Fruit fly (Drosophila melanogaster) whole organism, embryonic: ENCODE results near the gene CG4424.

Experiments used
- Asciz ChIP-seq: fragments of 200-800 bp; sonication (Bioruptor generic); optimal IDR thresholded peaks from 2 replicates; lab custom pipeline; 2017; ENCODE audit warnings: missing biosample characterization, mild to moderate bottlenecking, missing genetic modification characterization, missing genetic modification reagents
- CG10321 ChIP-seq: fragments of 200-800 bp; sonication (Bioruptor generic); IDR thresholded peaks from 2 replicates; pipeline ENCODE4 v1.3.6; 2022; ENCODE audit warnings: missing biosample characterization, missing genetic modification characterization
- CG10431 ChIP-seq: fragments of 200-800 bp; sonication (Bioruptor generic); optimal IDR thresholded peaks from 3 replicates; lab custom pipeline; 2018; ENCODE audit warnings: missing biosample characterization, mild to moderate bottlenecking, missing genetic modification characterization
- CG11085 ChIP-seq: fragments of 200-800 bp; sonication (Bioruptor generic); IDR thresholded peaks from 2 replicates; pipeline ENCODE4 v1.3.6; 2022; ENCODE audit warnings: missing biosample characterization, missing genetic modification characterization
- CG11456 ChIP-seq: fragments of 200-800 bp; sonication (Bioruptor generic); IDR thresholded peaks from 3 replicates; pipeline ENCODE4 v1.3.6; 2022; ENCODE audit warnings: missing biosample characterization, missing genetic modification characterization
- CG12071 ChIP-seq: fragments of 200-800 bp; sonication (Bioruptor generic); optimal IDR thresholded peaks from 3 replicates; lab custom pipeline; 2018; ENCODE audit warnings: missing biosample characterization, mild to moderate bottlenecking, missing genetic modification characterization
- CG15011 ChIP-seq: fragments of 200-800 bp; sonication (Bioruptor generic); optimal IDR thresholded peaks from 3 replicates; lab custom pipeline; 2018; ENCODE audit warnings: missing biosample characterization, mild to moderate bottlenecking, missing genetic modification characterization
- CG2129 ChIP-seq: fragments of 200-800 bp; sonication (Bioruptor generic); IDR thresholded peaks from 2 replicates; pipeline ENCODE4 v1.3.6; 2022; ENCODE audit warnings: missing biosample characterization, missing genetic modification characterization; ENCODE audit not compliant: partially characterized antibody
- CG30403 ChIP-seq: fragments of 200-800 bp; sonication (Bioruptor generic); optimal IDR thresholded peaks from 3 replicates; lab custom pipeline; 2016; ENCODE audit warnings: missing biosample characterization, missing genetic modification characterization
- CG30431 ChIP-seq: fragments of 200-800 bp; sonication (Bioruptor generic); optimal IDR thresholded peaks from 2 replicates; lab custom pipeline; 2017; ENCODE audit warnings: missing biosample characterization, missing genetic modification characterization
- CG31224 ChIP-seq: fragments of 200-800 bp; sonication (Bioruptor generic); IDR thresholded peaks from 2 replicates; pipeline ENCODE4 v1.3.6; 2022; ENCODE audit warnings: missing biosample characterization, missing genetic modification characterization
- CG31388 ChIP-seq: fragments of 200-800 bp; sonication (Bioruptor generic); optimal IDR thresholded peaks from 2 replicates; lab custom pipeline; 2016; ENCODE audit warnings: missing biosample characterization, missing genetic modification characterization
- CG32532 ChIP-seq: fragments of 200-800 bp; sonication (Bioruptor generic); IDR thresholded peaks from 2 replicates; pipeline ENCODE4 v1.3.6; 2022; ENCODE audit warnings: missing biosample characterization, missing genetic modification characterization
- CG33213 ChIP-seq: fragments of 200-800 bp; sonication (Bioruptor generic); optimal IDR thresholded peaks from 3 replicates; lab custom pipeline; 2016; ENCODE audit warnings: missing biosample characterization, missing genetic modification characterization
- CG4424 ChIP-seq: fragments of 200-800 bp; sonication (Bioruptor generic); optimal IDR thresholded peaks from 3 replicates; lab custom pipeline; 2016; ENCODE audit warnings: missing biosample characterization, missing genetic modification characterization
- CG5953 ChIP-seq: fragments of 200-800 bp; sonication (Bioruptor generic); IDR thresholded peaks from 2 replicates; pipeline ENCODE4 v1.3.6; 2022; ENCODE audit warnings: missing biosample characterization, missing genetic modification characterization
- CHES-1-like ChIP-seq: fragments of 200-800 bp; sonication (Bioruptor generic); optimal IDR thresholded peaks from 2 replicates; lab custom pipeline; 2016; ENCODE audit warnings: missing biosample characterization, missing genetic modification characterization
- D19B ChIP-seq: fragments of 200-800 bp; sonication (Bioruptor generic); optimal IDR thresholded peaks from 2 replicates; lab custom pipeline; 2017; ENCODE audit warnings: missing biosample characterization, mild to moderate bottlenecking, missing genetic modification characterization
- H15 ChIP-seq: fragments of 200-800 bp; sonication (Bioruptor generic); IDR thresholded peaks from 3 replicates; pipeline ENCODE4 v1.3.6; 2022; ENCODE audit warnings: missing biosample characterization, missing genetic modification characterization
- Hmx ChIP-seq: fragments of 200-800 bp; sonication (Bioruptor generic); optimal IDR thresholded peaks from 2 replicates; lab custom pipeline; 2016; ENCODE audit warnings: missing biosample characterization, missing genetic modification characterization
- NC2β ChIP-seq: fragments of 200-800 bp; sonication (Bioruptor generic); optimal IDR thresholded peaks from 2 replicates; lab custom pipeline; 2016; ENCODE audit warnings: missing biosample characterization, missing genetic modification characterization
- Pdp1 ChIP-seq, 2 experiments: fragments of 200-800 bp; sonication (Bioruptor generic); optimal IDR thresholded peaks; 3 replicates each; lab custom pipeline; 2016; ENCODE audit warnings: missing biosample characterization in 2 of 2, missing genetic modification characterization in 2 of 2, mild to moderate bottlenecking in 1 of 2, moderate library complexity in 1 of 2
- Xrp1 ChIP-seq: fragments of 200-800 bp; sonication (Bioruptor generic); IDR thresholded peaks from 2 replicates; pipeline ENCODE4 v1.3.6; 2022; ENCODE audit warnings: missing biosample characterization, missing genetic modification characterization
- bigmax ChIP-seq: fragments of 200-800 bp; sonication (Bioruptor generic); optimal IDR thresholded peaks from 2 replicates; lab custom pipeline; 2018; ENCODE audit warnings: missing biosample characterization, mild to moderate bottlenecking, missing genetic modification characterization
- crc ChIP-seq: fragments of 200-800 bp; sonication (Bioruptor generic); optimal IDR thresholded peaks from 2 replicates; lab custom pipeline; 2016; ENCODE audit warnings: missing biosample characterization, missing genetic modification characterization
- dimm ChIP-seq: fragments of 200-800 bp; sonication (Bioruptor generic); IDR thresholded peaks from 2 replicates; pipeline ENCODE4 v1.3.6; 2022; ENCODE audit warnings: missing biosample characterization, missing genetic modification characterization
- dm ChIP-seq: fragments of 200-800 bp; sonication (Bioruptor generic); optimal IDR thresholded peaks from 3 replicates; lab custom pipeline; 2016; ENCODE audit warnings: missing biosample characterization, missing genetic modification characterization
- fd3F ChIP-seq: fragments of 200-800 bp; sonication (Bioruptor generic); optimal IDR thresholded peaks from 2 replicates; lab custom pipeline; 2018; ENCODE audit warnings: missing biosample characterization, mild to moderate bottlenecking, missing genetic modification characterization, moderate library complexity
- fru ChIP-seq: fragments of >200 bp; optimal IDR thresholded peaks from 2 replicates; lab custom pipeline; 2017
- gce ChIP-seq: fragments of 200-800 bp; sonication (Bioruptor generic); IDR thresholded peaks from 3 replicates; pipeline ENCODE4 v1.3.6; 2022; ENCODE audit warnings: missing biosample characterization, missing genetic modification characterization
- gem ChIP-seq: fragments of 200-800 bp; sonication (Bioruptor generic); optimal IDR thresholded peaks from 2 replicates; lab custom pipeline; 2019; ENCODE audit warnings: missing biosample characterization, mild to moderate bottlenecking, missing genetic modification characterization, moderate library complexity
- gsb-n ChIP-seq: fragments of 200-800 bp; sonication (Bioruptor generic); optimal IDR thresholded peaks from 3 replicates; lab custom pipeline; 2018; ENCODE audit warnings: missing biosample characterization, mild to moderate bottlenecking, missing genetic modification characterization
- hb ChIP-seq: fragments of 200-800 bp; sonication (Bioruptor generic); IDR thresholded peaks from 3 replicates; pipeline ENCODE4 v1.3.6; 2022; ENCODE audit warnings: missing biosample characterization, missing genetic modification characterization; ENCODE audit not compliant: partially characterized antibody
- ind ChIP-seq: fragments of 200-800 bp; sonication (Bioruptor generic); optimal IDR thresholded peaks from 3 replicates; lab custom pipeline; 2016; ENCODE audit warnings: missing biosample characterization, missing genetic modification characterization
- insv ChIP-seq, 2 experiments: fragments of 200-800 bp; sonication (Bioruptor generic); optimal IDR thresholded peaks; 3 replicates each; lab custom pipeline; 2016 to 2018; ENCODE audit warnings: missing biosample characterization in 2 of 2, missing genetic modification characterization in 2 of 2
- knrl ChIP-seq: fragments of 200-800 bp; sonication (Bioruptor generic); IDR thresholded peaks from 3 replicates; pipeline ENCODE4 v1.3.6; 2022; ENCODE audit warnings: missing biosample characterization, missing genetic modification characterization; ENCODE audit not compliant: partially characterized antibody
- lola ChIP-seq, 3 experiments: fragments of >200 bp in 2 of 3; fragments of 200-800 bp in 1 of 3; sonication (Bioruptor generic) in 1 of 3; optimal IDR thresholded peaks; 2 replicates each; lab custom pipeline; 2017 to 2019; ENCODE audit warnings: missing biosample characterization in 3 of 3, missing genetic modification characterization in 3 of 3, mild to moderate bottlenecking in 1 of 3, moderate library complexity in 1 of 3
- lov ChIP-seq, 2 experiments: fragments of 200-800 bp in 1 of 2; fragments of >200 bp in 1 of 2; sonication (Bioruptor generic) in 1 of 2; IDR thresholded peaks in 1 of 2; optimal IDR thresholded peaks in 1 of 2; 2 replicates in 1 of 2; 3 replicates in 1 of 2; pipeline versions ENCODE4 v1.3.6 to Lab custom; 2017 to 2022; ENCODE audit warnings: missing biosample characterization in 1 of 2, missing genetic modification characterization in 1 of 2
- maf-S ChIP-seq: fragments of 200-800 bp; sonication (Bioruptor generic); optimal IDR thresholded peaks from 2 replicates; lab custom pipeline; 2016; ENCODE audit warnings: missing biosample characterization, missing genetic modification characterization
- pho ChIP-seq: fragments of 200-800 bp; sonication (Bioruptor generic); optimal IDR thresholded peaks from 2 replicates; lab custom pipeline; 2016; ENCODE audit warnings: missing biosample characterization, missing genetic modification characterization
- sim ChIP-seq: fragments of 200-800 bp; sonication (Bioruptor generic); IDR thresholded peaks from 2 replicates; pipeline ENCODE4 v1.3.6; 2022; ENCODE audit warnings: missing biosample characterization, missing genetic modification characterization
- sna ChIP-seq: fragments of 200-800 bp; sonication (Bioruptor generic); IDR thresholded peaks from 2 replicates; pipeline ENCODE4 v1.3.6; 2022; ENCODE audit warnings: missing biosample characterization, missing genetic modification characterization; ENCODE audit not compliant: partially characterized antibody
- so ChIP-seq: fragments of 200-800 bp; sonication (Bioruptor generic); IDR thresholded peaks from 3 replicates; pipeline ENCODE4 v1.3.6; 2022; ENCODE audit warnings: missing biosample characterization, missing genetic modification characterization
- stwl ChIP-seq: fragments of 200-800 bp; sonication (Bioruptor generic); optimal IDR thresholded peaks from 3 replicates; lab custom pipeline; 2018; ENCODE audit warnings: missing biosample characterization, mild to moderate bottlenecking, missing genetic modification characterization, moderate library complexity
- unpg ChIP-seq: fragments of 200-800 bp; sonication (Bioruptor generic); optimal IDR thresholded peaks from 3 replicates; lab custom pipeline; 2018; ENCODE audit warnings: missing biosample characterization, mild to moderate bottlenecking, missing genetic modification characterization, moderate library complexity
- vfl ChIP-seq: fragments of 200-800 bp; sonication (Bioruptor generic); optimal IDR thresholded peaks from 2 replicates; lab custom pipeline; 2016; ENCODE audit warnings: missing biosample characterization, missing genetic modification characterization
- vvl ChIP-seq: fragments of 200-800 bp; sonication (Bioruptor generic); IDR thresholded peaks from 2 replicates; pipeline ENCODE4 v1.3.6; 2022; ENCODE audit warnings: missing biosample characterization, missing genetic modification characterization
- z ChIP-seq: fragments of 200-800 bp; sonication (Bioruptor generic); IDR thresholded peaks from 3 replicates; pipeline ENCODE4 v1.3.6; 2022; ENCODE audit warnings: missing biosample characterization, missing genetic modification characterization
- zfh1 ChIP-seq: fragments of 200-800 bp; sonication (Bioruptor generic); IDR thresholded peaks from 3 replicates; pipeline ENCODE4 v1.3.6; 2022; ENCODE audit warnings: missing biosample characterization, missing genetic modification characterization

The CG4424 gene

dm6 chr3R:20021152-20021769, 6.6 kb downstream of the CG4424 start, which contains the start of the genes PIG-L and psidin (continued):
- TF ChIP-seq fd3F (GFP tag; lab: Kevin White, UChicago) (peak; percentile 80), gsb-n (no peak), D19B (GFP tag; lab: Kevin White, UChicago) (no peak), unpg (GFP tag; lab: Kevin White, UChicago) (peak; percentile 74), CG30431 (peak; percentile 54), CG33213 (GFP tag; lab: Kevin White, UChicago) (peak; percentile 56), Pdp1 (GFP tag; optimal IDR thresholded peaks at IDR 0.05; lab: Kevin White, UChicago) (peak; percentile 55 to 81), hb (peak; percentile 91), lola (GFP tag; optimal IDR thresholded peaks at IDR 0.05; lab: Kevin White, UChicago) (peak in 1 of 3 experiments; percentile 93), vvl (GFP tag; lab: Robert Waterston, UW) (peak; percentile 76), so (GFP tag; lab: Robert Waterston, UW) (no peak; the same call in 2 of the 3 replicates), gce (peak; percentile 16; the same call in 1 of the 3 replicates), CG31388 (GFP tag; lab: Kevin White, UChicago) (peak; percentile 34), Asciz (GFP tag; lab: Kevin White, UChicago) (no peak), CG30403 (peak; percentile 94), CG32532 (GFP tag; lab: Robert Waterston, UW) (peak; percentile 70), Xrp1 (peak; percentile 53; the same call in 1 of the 2 replicates), maf-S (GFP tag; lab: Kevin White, UChicago) (peak; percentile 50), dm (GFP tag; lab: Kevin White, UChicago) (peak; percentile 69), CG4424 (GFP tag; lab: Kevin White, UChicago) (peak; percentile 96), H15 (GFP tag; lab: Robert Waterston, UW) (peak; percentile 21; the same call in 1 of the 3 replicates), CG12071 (GFP tag; lab: Kevin White, UChicago) (no peak), NC2β (GFP tag; lab: Kevin White, UChicago) (peak; percentile 80), stwl (tag; lab: Kevin White, UChicago) (peak; percentile 38), knrl (peak; percentile 97), CG11456 (peak; percentile 70), sna (peak; percentile 97), zfh1 (GFP tag; lab: Robert Waterston, UW) (peak; percentile 68; the same call in 2 of the 3 replicates), CG5953 (no peak), CG2129 (GFP tag; lab: Robert Waterston, UW) (peak; percentile 93), vfl (GFP tag; lab: Kevin White, UChicago) (peak; percentile 46), pho (GFP tag; lab: Kevin White, UChicago) (peak; percentile 90), CG10321 (0 out of 2 replicates have a peak, but pooled peaks have one; percentile 45), z (GFP tag; lab: Robert Waterston, UW) (no peak), sim (no peak), CG10431 (peak; percentile 60), crc (peak; percentile 30), fru (lab: Kevin White, UChicago) (no peak), dimm (0 out of 2 replicates have a peak, but pooled peaks have one; percentile 6), Hmx (GFP tag; lab: Kevin White, UChicago) (no peak), bigmax (GFP tag; lab: Kevin White, UChicago) (peak; percentile 2), CG31224 (GFP tag; lab: Robert Waterston, UW) (no peak; the same call in 1 of the 2 replicates), lov (optimal IDR thresholded peaks at IDR 0.05; lab: Kevin White, UChicago) (no peak), lov (GFP tag; IDR thresholded peaks at IDR 0.05; lab: Robert Waterston, UW) (peak; percentile 41; the same call in 1 of the 3 replicates), gem (tag; lab: Kevin White, UChicago) (peak; percentile 93), CHES-1-like (GFP tag; lab: Kevin White, UChicago) (peak; percentile 58), insv (GFP tag; optimal IDR thresholded peaks at IDR 0.05; lab: Kevin White, UChicago) (peak; percentile 83 to 98), ind (GFP tag; lab: Kevin White, UChicago) (peak; percentile 84), CG15011 (no peak), CG11085 (GFP tag; lab: Robert Waterston, UW) (peak; percentile 35; the same call in 1 of the 2 replicates)
